Fruit fly (Drosophila melanogaster) whole organism, embryonic: ENCODE measurements around the gene Mlp84B.

ENCODE experiments used
- ATbp ChIP-seq: fragments of 200-800 bp; sonication (Bioruptor generic); optimal IDR thresholded peaks from 2 replicates; lab custom pipeline; 2017; ENCODE audit warnings: missing biosample characterization, mild to moderate bottlenecking, missing genetic modification characterization, missing genetic modification reagents
- CG10959 ChIP-seq: fragments of 200-800 bp; sonication (Bioruptor generic); IDR thresholded peaks from 2 replicates; pipeline ENCODE4 v1.3.6; 2022; ENCODE audit warnings: missing biosample characterization, missing genetic modification characterization
- CG11398 ChIP-seq: fragments of 200-800 bp; sonication (Bioruptor generic); optimal IDR thresholded peaks from 2 replicates; lab custom pipeline; 2016; ENCODE audit warnings: missing biosample characterization, missing genetic modification characterization
- CG13424 ChIP-seq: fragments of 200-800 bp; sonication (Bioruptor generic); optimal IDR thresholded peaks from 2 replicates; lab custom pipeline; 2019; ENCODE audit warnings: missing biosample characterization, mild to moderate bottlenecking, missing genetic modification characterization, moderate library complexity
- CG14667 ChIP-seq: fragments of 200-800 bp; sonication (Bioruptor generic); IDR thresholded peaks from 2 replicates; pipeline ENCODE4 v1.3.6; 2022; ENCODE audit warnings: missing biosample characterization, missing genetic modification characterization
- CG17385 ChIP-seq: fragments of 200-800 bp; sonication (Bioruptor generic); optimal IDR thresholded peaks from 3 replicates; lab custom pipeline; 2018; ENCODE audit warnings: missing biosample characterization, mild to moderate bottlenecking, missing genetic modification characterization
- CG17829 ChIP-seq: fragments of 200-800 bp; optimal IDR thresholded peaks from 2 replicates; lab custom pipeline; 2019; ENCODE audit warnings: missing biosample characterization, mild to moderate bottlenecking, missing genetic modification characterization, moderate library complexity
- CG18011 ChIP-seq: fragments of 200-800 bp; sonication (Bioruptor generic); optimal IDR thresholded peaks from 2 replicates; lab custom pipeline; 2017; ENCODE audit warnings: missing biosample characterization, missing genetic modification characterization, mild to moderate bottlenecking, moderate library complexity, missing genotype
- CG2875 ChIP-seq: fragments of 200-800 bp; sonication (Bioruptor generic); optimal IDR thresholded peaks from 2 replicates; lab custom pipeline; 2017; ENCODE audit warnings: missing biosample characterization, mild to moderate bottlenecking, missing genetic modification characterization, missing genetic modification reagents
- CG3065 ChIP-seq: fragments of 200-800 bp; sonication (Bioruptor generic); optimal IDR thresholded peaks from 2 replicates; lab custom pipeline; 2016; ENCODE audit warnings: missing biosample characterization, missing genetic modification characterization
- CG31365 ChIP-seq: fragments of 200-800 bp; sonication (Bioruptor generic); optimal IDR thresholded peaks from 2 replicates; lab custom pipeline; 2018; ENCODE audit warnings: missing biosample characterization, mild to moderate bottlenecking, missing genetic modification characterization
- CG3281 ChIP-seq: fragments of 200-800 bp; sonication (Bioruptor generic); optimal IDR thresholded peaks from 3 replicates; lab custom pipeline; 2017; ENCODE audit warnings: missing biosample characterization, mild to moderate bottlenecking, missing genetic modification characterization
- CG34224 ChIP-seq: fragments of 200-800 bp; sonication (Bioruptor generic); IDR thresholded peaks from 3 replicates; pipeline ENCODE4 v1.3.6; 2022; ENCODE audit warnings: missing biosample characterization, missing genetic modification characterization; ENCODE audit not compliant: partially characterized antibody
- CG4707 ChIP-seq: fragments of 200-800 bp; sonication (Bioruptor generic); optimal IDR thresholded peaks from 2 replicates; lab custom pipeline; 2018; ENCODE audit warnings: missing biosample characterization, mild to moderate bottlenecking, missing genetic modification characterization, moderate library complexity
- CG7786 ChIP-seq: fragments of 200-800 bp; sonication (Bioruptor generic); optimal IDR thresholded peaks from 2 replicates; lab custom pipeline; 2016; ENCODE audit warnings: missing biosample characterization, missing genetic modification characterization
- CG7839 ChIP-seq: fragments of 200-800 bp; sonication (Bioruptor generic); optimal IDR thresholded peaks from 3 replicates; lab custom pipeline; 2018; ENCODE audit warnings: missing biosample characterization, mild to moderate bottlenecking, missing genetic modification characterization, moderate library complexity
- CG8359 ChIP-seq: fragments of 200-800 bp; sonication (Bioruptor generic); optimal IDR thresholded peaks from 2 replicates; lab custom pipeline; 2017; ENCODE audit warnings: missing biosample characterization, mild to moderate bottlenecking, missing genetic modification characterization, borderline replicate concordance
- CG8388 ChIP-seq: fragments of 200-800 bp; sonication (Bioruptor generic); optimal IDR thresholded peaks from 2 replicates; lab custom pipeline; 2019; ENCODE audit warnings: missing biosample characterization, mild to moderate bottlenecking, missing genetic modification characterization, moderate library complexity
- CG8924 ChIP-seq: fragments of 200-800 bp; optimal IDR thresholded peaks from 3 replicates; lab custom pipeline; 2019; ENCODE audit warnings: missing biosample characterization, mild to moderate bottlenecking, missing genetic modification characterization, moderate library complexity
- CTCF ChIP-seq: fragments of 200-800 bp; sonication (Bioruptor generic); optimal IDR thresholded peaks from 2 replicates; lab custom pipeline; 2017; ENCODE audit warnings: missing biosample characterization, mild to moderate bottlenecking, missing genetic modification characterization, moderate library complexity
- CkIIα-i1 ChIP-seq: fragments of 200-800 bp; sonication (Bioruptor generic); IDR thresholded peaks from 2 replicates; pipeline ENCODE4 v1.3.6; 2022; ENCODE audit warnings: missing biosample characterization, missing genetic modification characterization
- Fer1 ChIP-seq: fragments of 200-800 bp; sonication (Bioruptor generic); optimal IDR thresholded peaks from 2 replicates; lab custom pipeline; 2017; ENCODE audit warnings: missing biosample characterization, mild to moderate bottlenecking, missing genetic modification characterization
- Hand ChIP-seq: fragments of 200-800 bp; sonication (Bioruptor generic); optimal IDR thresholded peaks from 2 replicates; lab custom pipeline; 2017; ENCODE audit warnings: mild to moderate bottlenecking, missing biosample characterization, missing genetic modification reagents, missing genetic modification characterization
- HmgD ChIP-seq: fragments of 200-800 bp; sonication (Bioruptor generic); optimal IDR thresholded peaks from 3 replicates; lab custom pipeline; 2016; ENCODE audit warnings: missing biosample characterization, missing genetic modification characterization
- MESR4 ChIP-seq: fragments of 200-800 bp; sonication (Bioruptor generic); optimal IDR thresholded peaks from 2 replicates; lab custom pipeline; 2018; ENCODE audit warnings: missing biosample characterization, mild to moderate bottlenecking, missing genetic modification characterization, moderate library complexity
- NC2β ChIP-seq: fragments of 200-800 bp; sonication (Bioruptor generic); optimal IDR thresholded peaks from 2 replicates; lab custom pipeline; 2016; ENCODE audit warnings: missing biosample characterization, missing genetic modification characterization
- NFAT ChIP-seq: fragments of 200-800 bp; sonication (Bioruptor generic); IDR thresholded peaks from 2 replicates; pipeline ENCODE4 v1.3.6; 2022; ENCODE audit warnings: missing biosample characterization, missing genetic modification characterization
- Sox102F ChIP-seq: fragments of 200-800 bp; sonication (Bioruptor generic); optimal IDR thresholded peaks from 2 replicates; lab custom pipeline; 2018; ENCODE audit warnings: missing biosample characterization, mild to moderate bottlenecking, missing genetic modification characterization, moderate library complexity
- Sry-δ ChIP-seq: fragments of 200-800 bp; sonication (Bioruptor generic); optimal IDR thresholded peaks from 2 replicates; lab custom pipeline; 2016; ENCODE audit warnings: missing biosample characterization, missing genetic modification characterization
- Usf ChIP-seq: fragments of 200-800 bp; sonication (Bioruptor generic); optimal IDR thresholded peaks from 2 replicates; lab custom pipeline; 2017; ENCODE audit warnings: missing genotype, missing biosample characterization, missing genetic modification characterization
- Xbp1 ChIP-seq: fragments of 200-800 bp; sonication (Bioruptor generic); optimal IDR thresholded peaks from 3 replicates; lab custom pipeline; 2016; ENCODE audit warnings: missing biosample characterization, mild to moderate bottlenecking, missing genetic modification characterization
- cad ChIP-seq: fragments of >200 bp; optimal IDR thresholded peaks from 2 replicates; lab custom pipeline; 2017; ENCODE audit warnings: missing biosample characterization, missing genetic modification characterization
- caup ChIP-seq: fragments of 200-800 bp; sonication (Bioruptor generic); optimal IDR thresholded peaks from 3 replicates; lab custom pipeline; 2017; ENCODE audit warnings: missing biosample characterization, mild to moderate bottlenecking, missing genetic modification characterization, moderate library complexity; ENCODE audit not compliant: severe bottlenecking
- dan ChIP-seq: fragments of 200-800 bp; sonication (Bioruptor generic); IDR thresholded peaks from 2 replicates; pipeline ENCODE4 v1.3.6; 2022; ENCODE audit warnings: missing biosample characterization, missing genetic modification characterization
- exex ChIP-seq: fragments of 200-800 bp; sonication (Bioruptor generic); optimal IDR thresholded peaks from 4 replicates; lab custom pipeline; 2018; ENCODE audit warnings: missing biosample characterization, mild to moderate bottlenecking, missing genetic modification characterization, moderate library complexity
- gfzf ChIP-seq: fragments of 200-800 bp; sonication (Bioruptor generic); optimal IDR thresholded peaks from 2 replicates; lab custom pipeline; 2016; ENCODE audit warnings: missing biosample characterization, mild to moderate bottlenecking, missing genetic modification characterization, moderate library complexity
- hbn ChIP-seq: fragments of 200-800 bp; sonication (Bioruptor generic); IDR thresholded peaks from 2 replicates; pipeline ENCODE4 v1.3.6; 2022; ENCODE audit warnings: missing biosample characterization, missing genetic modification characterization; ENCODE audit not compliant: partially characterized antibody
- inv ChIP-seq: fragments of 200-800 bp; sonication (Bioruptor generic); IDR thresholded peaks from 2 replicates; pipeline ENCODE4 v1.3.6; 2022; ENCODE audit warnings: missing biosample characterization, missing genetic modification characterization; ENCODE audit not compliant: partially characterized antibody
- lilli ChIP-seq: fragments of 200-800 bp; sonication (Bioruptor generic); optimal IDR thresholded peaks from 3 replicates; lab custom pipeline; 2016; ENCODE audit warnings: missing biosample characterization, missing genetic modification characterization
- mirr ChIP-seq: fragments of 200-800 bp; sonication (Bioruptor generic); optimal IDR thresholded peaks from 3 replicates; lab custom pipeline; 2018; ENCODE audit warnings: missing biosample characterization, mild to moderate bottlenecking, missing genetic modification characterization
- nerfin-2 ChIP-seq: fragments of 200-800 bp; sonication (Bioruptor generic); IDR thresholded peaks from 2 replicates; pipeline ENCODE4 v1.3.6; 2022; ENCODE audit warnings: missing biosample characterization, missing genetic modification characterization; ENCODE audit not compliant: partially characterized antibody
- nmo ChIP-seq: fragments of 200-800 bp; sonication (Bioruptor generic); optimal IDR thresholded peaks from 2 replicates; lab custom pipeline; 2018; ENCODE audit warnings: missing biosample characterization, mild to moderate bottlenecking, missing genetic modification characterization, moderate library complexity
- nom ChIP-seq: fragments of 200-800 bp; sonication (Bioruptor generic); optimal IDR thresholded peaks from 2 replicates; lab custom pipeline; 2017; ENCODE audit warnings: missing biosample characterization, missing genetic modification characterization, mild to moderate bottlenecking, moderate library complexity, missing genetic modification reagents
- scrt ChIP-seq: fragments of 200-800 bp; sonication (Bioruptor generic); optimal IDR thresholded peaks from 2 replicates; lab custom pipeline; 2018; ENCODE audit warnings: missing biosample characterization, mild to moderate bottlenecking, missing genetic modification characterization, moderate library complexity
- sim ChIP-seq: fragments of 200-800 bp; sonication (Bioruptor generic); IDR thresholded peaks from 2 replicates; pipeline ENCODE4 v1.3.6; 2022; ENCODE audit warnings: missing biosample characterization, missing genetic modification characterization
- sisA ChIP-seq: fragments of 200-800 bp; sonication (Bioruptor generic); IDR thresholded peaks from 2 replicates; pipeline ENCODE4 v1.3.6; 2022; ENCODE audit warnings: missing biosample characterization, missing genetic modification characterization
- twi ChIP-seq: fragments of 200-800 bp; optimal IDR thresholded peaks from 2 replicates; lab custom pipeline; 2019; ENCODE audit warnings: missing biosample characterization, mild to moderate bottlenecking, missing genetic modification characterization, moderate library complexity
- zen ChIP-seq: fragments of 200-800 bp; sonication (Bioruptor generic); optimal IDR thresholded peaks from 3 replicates; lab custom pipeline; 2018; ENCODE audit warnings: missing biosample characterization, mild to moderate bottlenecking, missing genetic modification characterization, moderate library complexity
- zf30C ChIP-seq: fragments of 200-800 bp; sonication (Bioruptor generic); optimal IDR thresholded peaks from 3 replicates; lab custom pipeline; 2018; ENCODE audit warnings: missing biosample characterization, mild to moderate bottlenecking, missing genetic modification characterization

Gene Mlp84B

DNA sequence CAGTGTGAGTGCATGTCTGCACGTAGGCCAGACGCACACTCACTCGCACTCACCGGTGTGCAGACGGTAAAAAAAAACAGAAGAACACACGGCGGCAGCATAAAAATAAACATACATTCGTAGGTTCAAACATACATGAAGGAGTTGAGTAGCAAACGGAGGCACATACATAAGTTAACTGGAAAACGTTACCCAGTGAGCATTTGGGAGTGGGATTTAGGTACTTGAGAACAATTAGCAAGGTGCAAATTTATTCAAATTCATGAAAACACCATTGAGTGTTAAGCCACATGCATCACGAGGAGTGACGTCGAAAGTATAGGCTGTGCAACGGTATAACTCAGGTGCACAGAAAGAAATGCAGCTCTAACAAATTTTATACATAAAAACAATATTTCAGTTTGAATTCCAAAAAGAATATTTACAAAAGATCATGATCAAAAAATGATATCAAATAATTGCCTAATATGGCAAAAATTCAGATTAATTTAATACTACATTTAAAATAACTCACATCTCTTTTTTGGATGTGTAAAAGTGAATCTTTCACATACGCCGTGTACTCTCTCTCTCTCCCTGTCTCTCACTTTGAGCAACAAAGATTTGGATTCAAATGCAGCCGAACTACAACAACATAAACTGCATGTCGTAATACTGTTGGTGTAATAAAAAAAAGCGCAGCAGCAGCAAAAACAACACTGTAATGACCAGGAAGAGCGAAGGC is 8.8 kb downstream of the Mlp84B start (continued):
- TF ChIP-seq MESR4 (GFP tag; lab: Kevin White, UChicago) (peak; percentile 24), CkIIα-i1 (GFP tag; lab: Robert Waterston, UW) (no peak), CG31365 (peak; percentile 69), sisA (GFP tag; lab: Robert Waterston, UW) (no peak), CG17385 (peak; percentile 93), Xbp1 (peak; percentile 95), CTCF (peak; percentile 50), scrt (GFP tag; lab: Kevin White, UChicago) (peak; percentile 78), Sox102F (GFP tag; lab: Kevin White, UChicago) (peak; percentile 99), Usf (GFP tag; lab: Kevin White, UChicago) (peak; percentile 77), cad (GFP tag; lab: Kevin White, UChicago) (no peak), CG3065 (GFP tag; lab: Kevin White, UChicago) (peak; percentile 86), inv (GFP tag; lab: Robert Waterston, UW) (no peak), CG10959 (GFP tag; lab: Robert Waterston, UW) (no peak), CG17829 (tag; lab: Kevin White, UChicago) (peak; percentile 99), NFAT (GFP tag; lab: Robert Waterston, UW) (no peak), CG18011 (GFP tag; lab: Kevin White, UChicago) (peak; percentile 49), nmo (GFP tag; lab: Kevin White, UChicago) (peak; percentile 99), HmgD (GFP tag; lab: Kevin White, UChicago) (peak; percentile 33), hbn (GFP tag; lab: Robert Waterston, UW) (no peak), CG14667 (GFP tag; lab: Robert Waterston, UW) (no peak), Hand (GFP tag; lab: Kevin White, UChicago) (peak; percentile 46), CG8924 (peak; percentile 98), NC2β (GFP tag; lab: Kevin White, UChicago) (peak; percentile 95), zen (tag; lab: Kevin White, UChicago) (peak; percentile 98), CG2875 (GFP tag; lab: Kevin White, UChicago) (peak; percentile 92), twi (tag; lab: Kevin White, UChicago) (peak; percentile 96), CG3281 (GFP tag; lab: Kevin White, UChicago) (peak; percentile 64), caup (peak; percentile 63), exex (tag; lab: Kevin White, UChicago) (peak; percentile 34), gfzf (GFP tag; lab: Kevin White, UChicago) (no peak), CG7839 (tag; lab: Kevin White, UChicago) (peak; percentile 96), nerfin-2 (GFP tag; lab: Robert Waterston, UW) (no peak), CG8388 (GFP tag; lab: Kevin White, UChicago) (peak; percentile 97), CG11398 (GFP tag; lab: Kevin White, UChicago) (peak; percentile 91), ATbp (GFP tag; lab: Kevin White, UChicago) (peak; percentile 96), CG7786 (peak; percentile 83), CG8359 (GFP tag; lab: Kevin White, UChicago) (peak; percentile 87), Sry-δ (GFP tag; lab: Kevin White, UChicago) (peak; percentile 57), nom (peak; percentile 62), CG34224 (GFP tag; lab: Robert Waterston, UW) (no peak), mirr (no peak), zf30C (GFP tag; lab: Kevin White, UChicago) (peak; percentile 98), Fer1 (GFP tag; lab: Kevin White, UChicago) (peak; percentile 63), dan (GFP tag; lab: Robert Waterston, UW) (no peak), sim (GFP tag; lab: Robert Waterston, UW) (no peak), lilli (peak; percentile 85), CG4707 (GFP tag; lab: Kevin White, UChicago) (peak; percentile 89), CG13424 (tag; lab: Kevin White, UChicago) (peak; percentile 97)
